Fruit fly (Drosophila melanogaster): ENCODE data around the gene CG32298.

CG32298 gene

DNA sequence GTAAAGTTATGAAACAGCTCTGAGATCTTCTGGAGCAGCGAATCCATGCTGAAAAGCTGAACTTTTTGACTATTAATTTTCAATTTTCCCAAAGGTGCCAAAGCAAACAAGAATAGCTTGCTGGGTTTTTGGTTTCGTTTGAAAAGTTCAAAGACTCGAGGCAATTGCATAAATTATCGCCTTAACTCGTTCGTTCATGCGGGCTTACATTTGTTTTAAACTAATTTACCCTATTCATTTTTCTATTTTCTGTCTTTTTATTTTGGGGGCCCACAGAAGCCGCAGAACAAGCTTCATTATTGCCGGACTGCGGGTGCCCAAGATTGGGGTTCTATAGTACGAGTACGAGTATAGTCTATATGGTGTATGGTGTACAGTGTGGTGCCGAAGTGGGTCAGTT, at the start of gene CG32298, which contains the start of gene CG32299:
TSS of gene CG32298 (minus strand) at position 101 of the 400 bp plus-strand sequence.
TSS of gene CG32299 (minus strand) at position 101 of the 400 bp plus-strand sequence.
- TF ChIP-seq noc (tag; optimal IDR thresholded peaks at IDR 0.05), result no peak

DNA sequence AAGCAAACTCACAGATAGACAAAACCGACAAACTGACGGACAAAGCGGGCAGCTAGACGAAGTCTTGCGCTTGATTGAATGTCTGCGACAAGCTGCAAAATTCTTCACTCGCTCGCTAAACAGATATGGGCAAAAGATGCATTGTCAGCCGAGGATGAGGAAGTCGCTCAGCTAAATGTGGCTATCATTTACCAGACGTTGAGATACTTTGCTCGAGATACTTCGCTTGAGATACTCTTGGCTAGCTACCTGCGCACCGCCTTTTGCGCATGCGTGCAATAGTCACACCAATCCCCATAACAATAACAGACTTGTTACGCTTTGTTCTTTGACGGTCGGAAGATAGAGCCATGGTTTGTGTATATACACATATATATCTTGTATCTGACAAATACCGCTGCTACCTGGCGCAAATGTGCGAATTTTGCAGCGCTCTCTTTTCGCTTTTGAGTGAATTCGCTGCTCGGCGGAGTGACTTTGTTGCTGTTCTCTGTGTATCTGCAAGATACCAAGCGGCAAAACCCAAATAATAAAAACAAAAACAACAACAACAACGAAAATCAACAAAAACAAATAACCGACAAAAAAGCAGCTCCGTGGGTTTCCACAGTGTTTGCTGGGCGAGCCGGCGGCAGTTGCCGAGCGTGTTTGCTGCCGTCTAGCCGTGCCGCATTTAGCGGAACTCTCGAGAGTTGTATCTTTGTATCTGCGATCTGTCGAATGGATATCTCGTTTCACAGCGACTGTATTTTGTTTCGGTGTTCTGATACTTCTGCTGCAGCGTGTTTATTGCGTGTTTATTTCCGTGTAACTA, 48.0 kb upstream of the CG32298 start:
- no peak for TF ChIP-seq noc (tag; optimal IDR thresholded peaks at IDR 0.05)

- no peak for TF ChIP-seq noc (tag; optimal IDR thresholded peaks at IDR 0.05)
Measured at dm6 chr3L:2437571-2437970, 46.8 kb upstream of the CG32298 start.

dm6 chr3L:2436754-2437335, 46.1 kb upstream of the CG32298 start:
- no peak for TF ChIP-seq noc (tag; optimal IDR thresholded peaks at IDR 0.05)

- TF ChIP-seq noc (tag; optimal IDR thresholded peaks at IDR 0.05), result no peak
Measured at dm6 chr3L:2434179-2434578, 43.4 kb upstream of the CG32298 start.

- no peak for TF ChIP-seq noc (tag; optimal IDR thresholded peaks at IDR 0.05)
Measured at dm6 chr3L:2433358-2433757, 42.6 kb upstream of the CG32298 start.

dm6 chr3L:2431340-2431739, 40.6 kb upstream of the CG32298 start:
- TF ChIP-seq noc (tag; optimal IDR thresholded peaks at IDR 0.05), result no peak

DNA sequence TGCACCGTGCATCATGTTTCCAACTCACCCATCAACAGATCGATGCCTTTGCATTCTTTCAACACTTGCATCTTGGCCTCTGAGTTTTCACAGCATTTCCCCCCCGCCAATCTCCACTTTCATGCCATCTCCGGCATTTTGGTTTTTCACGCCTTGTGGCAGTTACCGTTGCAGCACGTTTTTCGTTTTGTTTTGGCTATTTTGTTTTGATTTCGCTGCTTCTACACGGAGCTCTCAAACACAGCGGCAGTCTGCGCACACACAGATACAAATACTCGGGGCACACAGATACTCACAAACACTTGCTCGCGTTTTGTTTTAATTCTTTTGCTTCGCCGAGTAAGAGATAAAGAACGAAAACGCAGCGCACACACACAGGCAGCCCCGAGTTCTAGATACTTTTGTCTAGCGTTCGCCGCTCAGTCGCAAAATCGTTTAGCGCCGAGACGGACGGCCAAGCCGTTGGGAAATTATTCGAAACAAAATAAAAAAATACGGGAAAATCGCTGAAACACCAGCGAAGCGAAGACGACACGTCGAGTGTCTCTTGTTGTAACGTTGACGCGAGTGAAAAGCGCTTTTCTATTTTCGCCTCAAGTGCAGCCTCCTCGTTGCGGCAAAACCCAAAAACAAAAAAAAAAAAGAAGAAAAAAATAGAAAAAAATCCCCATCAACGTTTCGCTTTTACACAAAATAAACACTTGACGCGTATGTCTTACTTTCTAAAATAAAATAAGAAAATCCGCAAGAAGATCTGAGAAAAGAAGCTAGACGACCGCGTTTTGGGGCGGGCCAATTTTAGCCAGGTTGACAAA, 37.9 kb upstream of the CG32298 start:
- TF ChIP-seq noc (tag; optimal IDR thresholded peaks at IDR 0.05), result no peak

- TF ChIP-seq noc (tag; optimal IDR thresholded peaks at IDR 0.05), result no peak
Measured at dm6 chr3L:2427151-2427550, 36.4 kb upstream of the CG32298 start.

dm6 chr3L:2426407-2426951, 35.7 kb upstream of the CG32298 start:
- TF ChIP-seq noc (tag; optimal IDR thresholded peaks at IDR 0.05), result no peak

dm6 chr3L:2425687-2426086, 34.9 kb upstream of the CG32298 start:
- no peak for TF ChIP-seq noc (tag; optimal IDR thresholded peaks at IDR 0.05)

- TF ChIP-seq noc (tag; optimal IDR thresholded peaks at IDR 0.05), result no peak
Measured at dm6 chr3L:2424094-2424493, 33.3 kb upstream of the CG32298 start.

DNA sequence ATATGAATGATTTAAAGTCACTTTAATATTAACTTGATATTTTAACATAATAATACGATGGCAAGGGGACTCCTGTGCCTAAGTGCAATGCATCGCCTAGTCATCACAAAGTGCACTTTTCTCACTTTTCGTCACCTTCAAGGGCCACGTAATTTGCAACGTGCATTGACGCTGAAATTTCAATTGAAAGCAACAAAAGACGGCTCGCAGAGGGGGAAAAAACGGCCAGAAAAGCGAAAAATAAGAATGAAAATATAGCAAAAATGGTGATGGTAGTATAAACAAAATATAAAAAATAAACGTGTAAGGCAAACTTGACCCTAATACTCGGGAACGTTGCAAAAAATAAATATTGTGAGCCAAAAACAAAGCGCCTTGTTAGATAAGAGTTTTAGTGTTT, 32.8 kb upstream of the CG32298 start:
- no peak for TF ChIP-seq noc (tag; optimal IDR thresholded peaks at IDR 0.05)

DNA sequence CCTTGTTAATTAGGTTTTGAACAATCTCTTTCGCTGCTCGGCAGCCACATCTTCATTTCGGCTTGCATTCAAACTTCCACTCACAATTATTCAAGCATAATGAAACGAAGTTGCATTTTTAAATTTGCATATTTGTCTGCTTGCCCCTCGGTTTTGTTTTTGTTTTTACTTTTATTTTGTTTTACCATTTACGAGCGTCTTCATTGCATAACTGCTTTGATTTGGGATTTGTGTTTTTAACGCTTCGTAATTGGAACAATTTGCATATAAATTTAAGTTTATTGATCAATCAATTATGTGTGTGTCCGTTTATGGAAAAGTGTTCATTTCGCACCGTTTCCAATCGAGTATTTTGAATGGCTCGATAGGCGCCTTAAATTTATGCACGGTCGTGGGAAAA, 32.0 kb upstream of the CG32298 start:
- TF ChIP-seq noc (tag; optimal IDR thresholded peaks at IDR 0.05), result no peak

DNA sequence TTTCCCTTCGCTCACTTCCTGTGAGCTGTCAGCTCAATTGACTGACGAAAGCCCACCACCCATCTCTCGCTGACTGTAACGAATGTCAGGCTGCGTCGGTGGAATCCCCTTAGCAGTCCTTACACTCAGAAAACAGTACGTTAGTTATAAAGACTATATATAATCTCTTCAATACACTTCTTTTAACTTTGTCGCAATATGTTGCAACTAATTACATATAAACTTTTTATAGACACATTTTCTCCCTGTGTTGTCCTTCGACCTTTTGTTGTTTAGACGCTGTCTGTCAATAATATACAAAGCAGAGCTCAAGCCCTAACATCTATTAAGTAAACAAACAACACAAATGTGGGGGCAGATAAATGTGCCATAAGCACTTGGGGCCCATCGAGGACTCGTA, 30.3 kb upstream of the CG32298 start:
- TF ChIP-seq noc (tag; optimal IDR thresholded peaks at IDR 0.05), result no peak

DNA sequence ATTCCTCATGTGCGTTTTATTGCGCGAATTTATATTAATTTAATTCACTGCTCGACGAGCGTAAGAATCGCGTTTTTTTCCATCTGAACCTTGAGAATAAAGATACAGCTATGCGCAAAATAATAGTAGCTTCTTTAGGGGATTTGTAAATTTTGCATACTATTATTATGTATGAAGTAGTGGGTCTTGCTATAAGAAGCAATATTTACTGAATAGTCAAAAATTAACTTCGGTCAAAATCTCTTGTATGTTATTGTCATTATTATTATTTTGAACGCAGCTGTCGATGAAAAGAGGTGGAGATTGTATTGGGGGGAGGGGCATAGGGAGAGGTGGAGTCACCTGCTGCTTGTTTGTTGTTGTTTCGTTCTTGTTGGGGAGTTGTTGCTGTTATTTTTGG, 28.0 kb upstream of the CG32298 start:
- peak; percentile 86 for TF ChIP-seq noc (tag; optimal IDR thresholded peaks at IDR 0.05)

Data from whole organism, larva.